Worm (Caenorhabditis elegans) whole organism, late embryonic: Measurements from ENCODE around the gene F41G4.13.

ENCODE experiments used
- T23F11.4 ChIP-seq: fragments of 200-800 bp; sonication (Bioruptor generic); optimal IDR thresholded peaks from 2 replicates; lab custom pipeline; 2018; ENCODE audit warnings: mild to moderate bottlenecking, missing genetic modification characterization, missing compliant biosample characterization
- ama-1 ChIP-seq: fragments of 150-350 bp; optimal IDR thresholded peaks from 2 replicates; lab custom pipeline; 2014
- ceh-2 ChIP-seq: sonication (generic microtip); optimal IDR thresholded peaks from 2 replicates; lab custom pipeline; 2016; ENCODE audit warnings: missing genotype, missing genetic modification characterization, missing compliant biosample characterization
- ets-4 ChIP-seq: sonication (generic microtip); optimal IDR thresholded peaks from 2 replicates; lab custom pipeline; 2016; ENCODE audit warnings: missing genetic modification characterization, missing compliant biosample characterization
- eyg-1 ChIP-seq: sonication (generic microtip); optimal IDR thresholded peaks from 2 replicates; lab custom pipeline; 2016; ENCODE audit warnings: missing genotype, missing genetic modification characterization, missing compliant biosample characterization
- fkh-6 ChIP-seq: sonication (generic microtip); optimal IDR thresholded peaks from 2 replicates; lab custom pipeline; 2016; ENCODE audit warnings: missing genetic modification characterization, missing compliant biosample characterization
- hlh-15 ChIP-seq: sonication (generic microtip); optimal IDR thresholded peaks from 2 replicates; lab custom pipeline; 2016; ENCODE audit warnings: missing genetic modification characterization, missing compliant biosample characterization
- hlh-8 ChIP-seq: sonication (generic microtip); optimal IDR thresholded peaks from 2 replicates; lab custom pipeline; 2016; ENCODE audit warnings: missing genotype, missing genetic modification characterization, missing compliant biosample characterization
- pag-3 ChIP-seq: sonication (generic microtip); optimal IDR thresholded peaks from 2 replicates; lab custom pipeline; 2016; ENCODE audit warnings: missing compliant biosample characterization, missing genetic modification characterization, borderline replicate concordance
- pqm-1 ChIP-seq: sonication (generic microtip); optimal IDR thresholded peaks from 2 replicates; lab custom pipeline; 2016; ENCODE audit warnings: missing genetic modification characterization, missing compliant biosample characterization
- syd-9 ChIP-seq: sonication (generic microtip); optimal IDR thresholded peaks from 2 replicates; lab custom pipeline; 2016; ENCODE audit warnings: mild to moderate bottlenecking, missing genetic modification characterization, moderate library complexity, missing compliant biosample characterization
- tbx-2 ChIP-seq: sonication (generic microtip); optimal IDR thresholded peaks from 2 replicates; lab custom pipeline; 2016; ENCODE audit warnings: missing genetic modification characterization, missing compliant biosample characterization

ce11 chrX:16813148-16813547 lies 21.4 kb downstream of the F41G4.13 start:
- TF ChIP-seq pag-3 (tag; lab: Kevin White, UChicago) (no peak), eyg-1 (no peak), hlh-8 (no peak), hlh-15 (no peak), fkh-6 (tag; lab: Kevin White, UChicago) (no peak), T23F11.4 (GFP tag; lab: Kevin White, UChicago) (no peak), ets-4 (tag; lab: Kevin White, UChicago) (no peak), ceh-2 (no peak), ama-1 (lab: Kevin White, UChicago) (no peak), tbx-2 (tag; lab: Kevin White, UChicago) (no peak), syd-9 (tag; lab: Kevin White, UChicago) (no peak), pqm-1 (tag; lab: Kevin White, UChicago) (no peak)
